Worm (Caenorhabditis elegans): ENCODE data around the gene B0238.12.
A peak's percentile ranks its signal among the peaks of the same experiment; 100 is the strongest.

The B0238.12 gene

DNA sequence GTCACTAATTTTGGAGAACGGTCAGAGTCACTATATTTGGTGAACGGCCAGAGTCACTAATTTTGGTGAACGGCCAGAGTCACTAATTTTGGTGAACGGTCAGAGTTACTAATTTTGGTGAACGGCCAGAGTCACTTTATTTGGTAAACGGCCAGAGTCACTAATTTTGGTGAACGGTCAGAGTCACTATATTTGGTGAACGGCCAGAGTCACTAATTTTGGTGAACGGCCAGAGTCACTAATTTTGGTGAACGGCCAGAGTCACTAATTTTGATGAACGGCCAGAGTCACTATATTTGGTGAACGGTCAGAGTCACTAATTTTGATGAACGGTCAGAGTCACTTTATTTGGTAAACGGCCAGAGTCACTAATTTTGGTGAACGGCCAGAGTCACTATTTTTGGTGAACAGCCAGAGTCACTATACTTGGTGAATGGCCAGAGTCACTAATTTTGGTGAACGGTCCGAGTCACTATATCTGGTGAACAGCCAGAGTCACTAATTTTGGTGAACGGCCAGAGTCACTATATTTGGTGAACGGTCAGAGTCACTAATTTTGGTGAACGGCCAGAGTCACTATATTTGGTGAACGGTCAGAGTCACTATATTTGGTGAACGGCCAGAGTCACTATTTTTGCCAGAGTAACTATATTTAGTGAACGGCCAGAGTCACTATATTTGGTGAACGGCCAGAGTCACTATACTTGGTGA, 18.8 kb downstream of the B0238.12 start:
- TF ChIP-seq hlh-11 (tag; optimal IDR thresholded peaks at IDR 0.05) (peak; percentile 10), gei-8 (GFP tag; optimal IDR thresholded peaks at IDR 0.05) (peak; percentile 13), lir-3 (tag; optimal IDR thresholded peaks at IDR 0.05) (peak; percentile 4), mxl-3 (GFP tag; optimal IDR thresholded peaks at IDR 0.05) (peak; percentile 17)

DNA sequence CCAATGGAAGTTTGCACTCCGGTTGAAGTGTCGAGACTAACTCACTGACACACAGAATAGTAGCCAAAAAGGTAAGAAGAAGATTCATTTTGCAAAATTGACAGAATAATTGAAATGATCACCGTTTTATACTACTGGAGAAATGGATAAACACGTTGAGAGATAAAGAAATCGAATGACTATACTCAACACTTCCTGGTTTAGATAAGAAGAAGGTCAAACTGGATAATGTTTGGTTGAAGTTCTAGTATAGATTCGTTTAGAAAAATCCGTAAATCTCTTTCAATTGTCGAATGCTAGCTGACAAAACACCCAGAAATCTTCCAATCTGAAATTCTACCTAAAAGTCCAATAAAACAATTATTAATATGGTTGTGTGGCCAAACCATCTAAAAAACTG, 21.6 kb downstream of the B0238.12 start, which contains the start of gene Y49G5A.1:
Y49G5A.1 (minus strand) TSS at position 101 of the 400 bp plus-strand sequence.
- no peak for TF ChIP-seq zag-1 (tag; optimal IDR thresholded peaks at IDR 0.05)
- no peak for TF ChIP-seq zfp-3 (GFP tag; conservative IDR thresholded peaks at IDR 0.05)
- no peak for TF ChIP-seq nhr-48 (tag; optimal IDR thresholded peaks at IDR 0.05)
- TF ChIP-seq nhr-6 (tag; optimal IDR thresholded peaks at IDR 0.05), result no peak
- TF ChIP-seq snpc-1.2 (GFP tag; IDR thresholded peaks at IDR 0.05), result no peak
- TF ChIP-seq nhr-10 (tag; optimal IDR thresholded peaks at IDR 0.05), result no peak
- TF ChIP-seq unc-130 (GFP tag; optimal IDR thresholded peaks at IDR 0.05), result no peak
- no peak for TF ChIP-seq nhr-28 (tag; optimal IDR thresholded peaks at IDR 0.05)
- no peak for TF ChIP-seq aha-1 (tag)
- no peak for TF ChIP-seq ctbp-1 (GFP tag; IDR thresholded peaks at IDR 0.05)
- no peak for TF ChIP-seq mes-2 (tag; optimal IDR thresholded peaks at IDR 0.05; ENCODE audit: poor library complexity, severe bottlenecking)
- no peak for TF ChIP-seq unc-39 (tag; optimal IDR thresholded peaks at IDR 0.05)
- no peak for TF ChIP-seq Y5F2A.4 (GFP tag; optimal IDR thresholded peaks at IDR 0.05)
- TF ChIP-seq snpc-4 (tag; optimal IDR thresholded peaks at IDR 0.05), result no peak
- no peak for TF ChIP-seq zip-2 (tag; optimal IDR thresholded peaks at IDR 0.05)

DNA sequence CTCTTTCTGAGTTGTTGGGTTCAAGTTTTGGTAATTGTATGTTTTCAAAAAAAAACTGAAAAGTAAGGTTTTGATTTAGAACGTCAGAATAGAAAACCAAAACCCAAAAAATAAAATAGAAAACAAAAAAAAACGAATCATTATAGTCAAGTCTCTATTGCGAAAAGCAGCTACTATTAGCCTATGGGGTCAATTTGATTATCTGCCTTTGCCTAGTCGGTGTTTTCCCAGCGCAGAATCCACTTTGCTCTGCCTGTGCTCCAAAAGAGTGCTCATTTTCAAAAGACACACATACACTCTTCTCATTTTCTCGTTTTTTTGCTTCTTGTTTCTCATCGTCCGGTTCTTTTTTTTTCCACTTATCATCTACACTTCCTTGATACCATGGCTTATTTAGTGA, 23.0 kb downstream of the B0238.12 start:
- no peak for TF ChIP-seq mxl-3 (GFP tag; optimal IDR thresholded peaks at IDR 0.05)
- no peak for TF ChIP-seq attf-4 (tag; optimal IDR thresholded peaks at IDR 0.05)
- no peak for TF ChIP-seq nhr-77 (tag; optimal IDR thresholded peaks at IDR 0.05)
- TF ChIP-seq mxl-2 (GFP tag; conservative IDR thresholded peaks at IDR 0.05), result no peak
- no peak for TF ChIP-seq nhr-6 (tag; optimal IDR thresholded peaks at IDR 0.05)
- no peak for TF ChIP-seq nhr-28 (tag; optimal IDR thresholded peaks at IDR 0.05)
- TF ChIP-seq arid-1 (GFP tag; conservative IDR thresholded peaks at IDR 0.05), result no peak
- no peak for TF ChIP-seq nhr-25 (tag; optimal IDR thresholded peaks at IDR 0.05; ENCODE audit: borderline replicate concordance, insufficient read depth)
- no peak for TF ChIP-seq zip-2 (tag; optimal IDR thresholded peaks at IDR 0.05)
- no peak for TF ChIP-seq daf-12 (tag; optimal IDR thresholded peaks at IDR 0.05)

DNA sequence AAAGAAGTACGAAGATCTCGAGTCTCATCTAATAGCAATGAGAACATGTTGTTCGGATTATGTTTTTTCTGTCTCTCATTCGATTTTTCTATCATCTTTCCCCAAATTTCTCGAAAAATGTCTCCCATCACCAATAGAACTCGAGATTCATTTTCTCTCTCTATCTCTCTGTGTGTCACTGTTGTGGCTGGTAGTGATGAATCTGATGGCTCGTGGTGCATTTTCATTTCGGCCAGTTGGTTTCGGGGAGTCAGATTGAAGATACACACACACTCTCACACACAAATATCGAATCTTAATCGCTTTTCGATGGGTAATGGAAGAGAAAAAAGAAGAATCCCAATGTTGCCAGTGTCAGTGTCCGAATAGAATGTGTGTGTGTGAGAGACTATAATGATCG, 30.3 kb downstream of the B0238.12 start:
- no peak for TF ChIP-seq Y105C5A.15 (GFP tag; IDR thresholded peaks at IDR 0.05)
- no peak for TF ChIP-seq sdz-12 (GFP tag; optimal IDR thresholded peaks at IDR 0.05)
- TF ChIP-seq vab-7 (GFP tag; IDR thresholded peaks at IDR 0.05), result no peak
- TF ChIP-seq F37D6.2 (tag; optimal IDR thresholded peaks at IDR 0.05), result no peak
- TF ChIP-seq hif-1 (tag; optimal IDR thresholded peaks at IDR 0.05), result peak in 1 of 2 experiments; percentile 44
- TF ChIP-seq nhr-10 (tag; optimal IDR thresholded peaks at IDR 0.05), result no peak
- no peak for TF ChIP-seq zfp-2 (tag; optimal IDR thresholded peaks at IDR 0.05)
- TF ChIP-seq lsy-2 (tag; optimal IDR thresholded peaks at IDR 0.05), result no peak
- no peak for TF ChIP-seq ZK337.2 (GFP tag; IDR thresholded peaks at IDR 0.05)
- no peak for TF ChIP-seq ama-1 (optimal IDR thresholded peaks at IDR 0.05)
- no peak for TF ChIP-seq lin-38 (GFP tag; IDR thresholded peaks at IDR 0.05)
- peak; percentile 79 for TF ChIP-seq aha-1 (tag)
- no peak for TF ChIP-seq daf-8 (GFP tag; IDR thresholded peaks at IDR 0.05)
- no peak for TF ChIP-seq ZK546.5 (tag; optimal IDR thresholded peaks at IDR 0.05)
- no peak for TF ChIP-seq pha-4 (GFP tag; IDR thresholded peaks at IDR 0.05)
- no peak for TF ChIP-seq pha-4 (tag; optimal IDR thresholded peaks at IDR 0.05)
- no peak for TF ChIP-seq mes-2 (tag; optimal IDR thresholded peaks at IDR 0.05; ENCODE audit: poor library complexity, severe bottlenecking)
- TF ChIP-seq mxl-2 (GFP tag; conservative IDR thresholded peaks at IDR 0.05), result no peak
- TF ChIP-seq ceh-62 (tag; optimal IDR thresholded peaks at IDR 0.05), result no peak
- TF ChIP-seq F44E2.7 (GFP tag; IDR thresholded peaks at IDR 0.05), result no peak
- no peak for TF ChIP-seq spr-1 (tag; optimal IDR thresholded peaks at IDR 0.05)
- no peak for TF ChIP-seq zag-1 (tag; optimal IDR thresholded peaks at IDR 0.05)
- TF ChIP-seq nhr-28 (tag; optimal IDR thresholded peaks at IDR 0.05), result no peak
- TF ChIP-seq Y5F2A.4 (GFP tag; optimal IDR thresholded peaks at IDR 0.05), result no peak
- no peak for TF ChIP-seq arid-1 (GFP tag; conservative IDR thresholded peaks at IDR 0.05)
- TF ChIP-seq lin-15B (tag; optimal IDR thresholded peaks at IDR 0.05), result no peak
- no peak for TF ChIP-seq ceh-32 (tag; optimal IDR thresholded peaks at IDR 0.05; ENCODE audit: poor library complexity)
- TF ChIP-seq Y48G9A.11 (GFP tag; IDR thresholded peaks at IDR 0.05), result no peak
- no peak for TF ChIP-seq nhr-48 (tag; optimal IDR thresholded peaks at IDR 0.05)
